Worm (Caenorhabditis elegans): ENCODE data around the gene F08G12.5.

ce11 chrX:11345471-11345870 lies 35.4 kb upstream of the F08G12.5 start:
- TF ChIP-seq tbx-2 (tag; optimal IDR thresholded peaks at IDR 0.05): no peak
- no peak for TF ChIP-seq nfya-1 (tag; optimal IDR thresholded peaks at IDR 0.05)
- TF ChIP-seq hlh-30 (tag; optimal IDR thresholded peaks at IDR 0.05; ENCODE audit: insufficient read depth): no peak
- TF ChIP-seq unc-3 (GFP tag; conservative IDR thresholded peaks at IDR 0.05): no peak
- no peak for TF ChIP-seq unc-3 (tag; optimal IDR thresholded peaks at IDR 0.05)
- TF ChIP-seq ahr-1 (tag; optimal IDR thresholded peaks at IDR 0.05): no peak
- no peak for TF ChIP-seq mec-3 (tag; optimal IDR thresholded peaks at IDR 0.05; ENCODE audit: borderline replicate concordance)
- TF ChIP-seq nhr-232 (tag; optimal IDR thresholded peaks at IDR 0.05): no peak
- TF ChIP-seq ama-1 (optimal IDR thresholded peaks at IDR 0.05): no peak
- TF ChIP-seq pha-4 (tag; optimal IDR thresholded peaks at IDR 0.05): no peak
- TF ChIP-seq fkh-10 (GFP tag; optimal IDR thresholded peaks at IDR 0.05): no peak
